Fruit fly (Drosophila melanogaster) whole organism, embryonic: ENCODE measurements around the gene Ire1.

Source experiments
- C15 ChIP-seq: fragments of 200-800 bp; sonication (Bioruptor generic); IDR thresholded peaks from 3 replicates; pipeline ENCODE4 v1.3.6; 2022; ENCODE audit warnings: missing biosample characterization, missing genetic modification characterization
- CG11398 ChIP-seq: fragments of 200-800 bp; sonication (Bioruptor generic); optimal IDR thresholded peaks from 2 replicates; lab custom pipeline; 2016; ENCODE audit warnings: missing biosample characterization, missing genetic modification characterization
- CG12769 ChIP-seq: fragments of 200-800 bp; sonication (Bioruptor generic); optimal IDR thresholded peaks from 2 replicates; lab custom pipeline; 2019; ENCODE audit warnings: missing biosample characterization, mild to moderate bottlenecking, missing genetic modification characterization, moderate library complexity
- CG15601 ChIP-seq: fragments of 200-800 bp; sonication (Bioruptor generic); optimal IDR thresholded peaks from 3 replicates; lab custom pipeline; 2019; ENCODE audit warnings: missing biosample characterization, mild to moderate bottlenecking, missing genetic modification characterization, moderate library complexity
- CG1602 ChIP-seq: fragments of 200-800 bp; sonication (Bioruptor generic); optimal IDR thresholded peaks from 3 replicates; lab custom pipeline; 2016; ENCODE audit warnings: missing biosample characterization, missing genetic modification characterization
- CG1603 ChIP-seq: fragments of 200-800 bp; sonication (Bioruptor generic); optimal IDR thresholded peaks from 2 replicates; lab custom pipeline; 2019; ENCODE audit warnings: missing biosample characterization, mild to moderate bottlenecking, missing genetic modification characterization, moderate library complexity
- CG17328 ChIP-seq: fragments of 200-800 bp; sonication (Bioruptor generic); IDR thresholded peaks from 2 replicates; pipeline ENCODE4 v1.3.6; 2022; ENCODE audit warnings: missing biosample characterization, missing genetic modification characterization
- CG17361 ChIP-seq: fragments of 200-800 bp; sonication (Bioruptor generic); IDR thresholded peaks from 3 replicates; pipeline ENCODE4 v1.3.6; 2022; ENCODE audit warnings: missing biosample characterization, missing genetic modification characterization
- CG2199 ChIP-seq: fragments of 200-800 bp; sonication (Bioruptor generic); IDR thresholded peaks from 3 replicates; pipeline ENCODE4 v1.3.6; 2022; ENCODE audit warnings: missing biosample characterization, missing genetic modification characterization
- CG30431 ChIP-seq: fragments of 200-800 bp; sonication (Bioruptor generic); optimal IDR thresholded peaks from 2 replicates; lab custom pipeline; 2017; ENCODE audit warnings: missing biosample characterization, missing genetic modification characterization
- CG31224 ChIP-seq: fragments of 200-800 bp; sonication (Bioruptor generic); IDR thresholded peaks from 2 replicates; pipeline ENCODE4 v1.3.6; 2022; ENCODE audit warnings: missing biosample characterization, missing genetic modification characterization
- CG32767 ChIP-seq: fragments of 200-800 bp; sonication (Bioruptor generic); IDR thresholded peaks from 2 replicates; pipeline ENCODE4 v1.3.6; 2022; ENCODE audit warnings: missing biosample characterization, missing genetic modification characterization
- CG34224 ChIP-seq: fragments of 200-800 bp; sonication (Bioruptor generic); IDR thresholded peaks from 3 replicates; pipeline ENCODE4 v1.3.6; 2022; ENCODE audit warnings: missing biosample characterization, missing genetic modification characterization; ENCODE audit not compliant: partially characterized antibody
- CG5180 ChIP-seq: fragments of 200-800 bp; sonication (Bioruptor generic); optimal IDR thresholded peaks from 3 replicates; lab custom pipeline; 2017; ENCODE audit warnings: missing biosample characterization, missing genetic modification characterization, mild to moderate bottlenecking, moderate library complexity, missing genetic modification reagents
- CG5953 ChIP-seq: fragments of 200-800 bp; sonication (Bioruptor generic); IDR thresholded peaks from 2 replicates; pipeline ENCODE4 v1.3.6; 2022; ENCODE audit warnings: missing biosample characterization, missing genetic modification characterization
- CG6272 ChIP-seq: fragments of 200-800 bp; sonication (Bioruptor generic); IDR thresholded peaks from 2 replicates; pipeline ENCODE4 v1.3.6; 2022; ENCODE audit warnings: missing biosample characterization, missing genetic modification characterization
- CG6683 ChIP-seq: fragments of 200-800 bp; sonication (Bioruptor generic); optimal IDR thresholded peaks from 2 replicates; lab custom pipeline; 2017; ENCODE audit warnings: missing biosample characterization, mild to moderate bottlenecking, missing genetic modification characterization, missing genetic modification reagents
- CG7271 ChIP-seq: fragments of 200-800 bp; sonication (Bioruptor generic); optimal IDR thresholded peaks from 2 replicates; lab custom pipeline; 2018; ENCODE audit warnings: missing biosample characterization, mild to moderate bottlenecking, missing genetic modification characterization, moderate library complexity
- CG7928 ChIP-seq: fragments of 200-800 bp; sonication (Bioruptor generic); optimal IDR thresholded peaks from 2 replicates; lab custom pipeline; 2017; ENCODE audit warnings: missing biosample characterization, mild to moderate bottlenecking, missing genetic modification characterization
- CG9797 ChIP-seq: fragments of 200-800 bp; sonication (Bioruptor generic); optimal IDR thresholded peaks from 3 replicates; lab custom pipeline; 2018; ENCODE audit warnings: missing biosample characterization, mild to moderate bottlenecking, missing genetic modification characterization
- CG9817 ChIP-seq: fragments of 200-800 bp; sonication (Bioruptor generic); optimal IDR thresholded peaks from 2 replicates; lab custom pipeline; 2018; ENCODE audit warnings: missing biosample characterization, mild to moderate bottlenecking, missing genetic modification characterization, moderate library complexity
- HHEX ChIP-seq: fragments of 200-800 bp; sonication (Bioruptor generic); optimal IDR thresholded peaks from 3 replicates; lab custom pipeline; 2017; ENCODE audit warnings: missing biosample characterization, mild to moderate bottlenecking, missing genetic modification characterization, missing genetic modification reagents
- Hsf ChIP-seq: fragments of 200-800 bp; sonication (Bioruptor generic); optimal IDR thresholded peaks from 3 replicates; lab custom pipeline; 2016; ENCODE audit warnings: missing biosample characterization, missing genetic modification characterization
- Neu2 ChIP-seq: fragments of 200-800 bp; sonication (Bioruptor generic); optimal IDR thresholded peaks from 3 replicates; lab custom pipeline; 2016; ENCODE audit warnings: missing biosample characterization, missing genetic modification characterization, borderline replicate concordance
- Nf-YC ChIP-seq: fragments of 200-800 bp; optimal IDR thresholded peaks from 3 replicates; lab custom pipeline; 2019; ENCODE audit warnings: missing biosample characterization, mild to moderate bottlenecking, missing genetic modification characterization, moderate library complexity
- Oli ChIP-seq: fragments of 200-800 bp; sonication (Bioruptor generic); optimal IDR thresholded peaks from 2 replicates; lab custom pipeline; 2018; ENCODE audit warnings: missing biosample characterization, mild to moderate bottlenecking, missing genetic modification characterization, moderate library complexity
- Ravus ChIP-seq: fragments of 200-800 bp; sonication (Bioruptor generic); IDR thresholded peaks from 2 replicates; pipeline ENCODE4 v1.3.6; 2022; ENCODE audit warnings: missing biosample characterization, missing genetic modification characterization
- ac ChIP-seq: fragments of 200-800 bp; sonication (Bioruptor generic); optimal IDR thresholded peaks from 3 replicates; lab custom pipeline; 2017; ENCODE audit warnings: missing biosample characterization, mild to moderate bottlenecking, missing genetic modification characterization
- ato ChIP-seq: fragments of 200-800 bp; sonication (Bioruptor generic); IDR thresholded peaks from 2 replicates; pipeline ENCODE4 v1.3.6; 2022; ENCODE audit warnings: missing biosample characterization, missing genetic modification characterization; ENCODE audit not compliant: partially characterized antibody
- bab2 ChIP-seq: fragments of 200-800 bp; sonication (Bioruptor generic); optimal IDR thresholded peaks from 2 replicates; lab custom pipeline; 2016; ENCODE audit warnings: missing biosample characterization, missing genetic modification characterization
- cad ChIP-seq: fragments of >200 bp; optimal IDR thresholded peaks from 2 replicates; lab custom pipeline; 2017; ENCODE audit warnings: missing biosample characterization, missing genetic modification characterization
- cas ChIP-seq: fragments of 200-800 bp; sonication (Bioruptor generic); IDR thresholded peaks from 2 replicates; pipeline ENCODE4 v1.3.6; 2022; ENCODE audit warnings: missing biosample characterization, missing genetic modification characterization
- caup ChIP-seq: fragments of 200-800 bp; sonication (Bioruptor generic); optimal IDR thresholded peaks from 3 replicates; lab custom pipeline; 2017; ENCODE audit warnings: missing biosample characterization, mild to moderate bottlenecking, missing genetic modification characterization, moderate library complexity; ENCODE audit not compliant: severe bottlenecking
- chm ChIP-seq: fragments of 200-800 bp; sonication (Bioruptor generic); IDR thresholded peaks from 2 replicates; pipeline ENCODE4 v1.3.6; 2022; ENCODE audit warnings: missing biosample characterization, missing genetic modification characterization
- crol ChIP-seq: fragments of 200-800 bp; sonication (Bioruptor generic); IDR thresholded peaks from 2 replicates; pipeline ENCODE4 v1.3.6; 2022; ENCODE audit warnings: missing biosample characterization, missing genetic modification characterization
- en ChIP-seq: fragments of 200-800 bp; sonication (Bioruptor generic); optimal IDR thresholded peaks from 2 replicates; lab custom pipeline; 2016; ENCODE audit warnings: missing biosample characterization, missing genetic modification characterization
- gfzf ChIP-seq: fragments of 200-800 bp; sonication (Bioruptor generic); optimal IDR thresholded peaks from 2 replicates; lab custom pipeline; 2016; ENCODE audit warnings: missing biosample characterization, mild to moderate bottlenecking, missing genetic modification characterization, moderate library complexity
- hbn ChIP-seq: fragments of 200-800 bp; sonication (Bioruptor generic); IDR thresholded peaks from 2 replicates; pipeline ENCODE4 v1.3.6; 2022; ENCODE audit warnings: missing biosample characterization, missing genetic modification characterization; ENCODE audit not compliant: partially characterized antibody
- insv ChIP-seq, 2 experiments: fragments of 200-800 bp; sonication (Bioruptor generic); optimal IDR thresholded peaks; 3 replicates each; lab custom pipeline; 2016 to 2018; ENCODE audit warnings: missing biosample characterization in 2 of 2, missing genetic modification characterization in 2 of 2
- jigr1 ChIP-seq: fragments of 200-800 bp; sonication (Bioruptor generic); IDR thresholded peaks from 3 replicates; pipeline ENCODE4 v1.3.6; 2022; ENCODE audit warnings: missing biosample characterization, missing genetic modification characterization
- lov ChIP-seq, 2 experiments: fragments of 200-800 bp in 1 of 2; fragments of >200 bp in 1 of 2; sonication (Bioruptor generic) in 1 of 2; IDR thresholded peaks in 1 of 2; optimal IDR thresholded peaks in 1 of 2; 2 replicates in 1 of 2; 3 replicates in 1 of 2; pipeline versions ENCODE4 v1.3.6 to Lab custom; 2017 to 2022; ENCODE audit warnings: missing biosample characterization in 1 of 2, missing genetic modification characterization in 1 of 2
- nerfin-2 ChIP-seq: fragments of 200-800 bp; sonication (Bioruptor generic); IDR thresholded peaks from 2 replicates; pipeline ENCODE4 v1.3.6; 2022; ENCODE audit warnings: missing biosample characterization, missing genetic modification characterization; ENCODE audit not compliant: partially characterized antibody
- sens ChIP-seq: fragments of 200-800 bp; sonication (Bioruptor generic); peaks from one replicate; lab custom pipeline; 2016; ENCODE audit warnings: missing biosample characterization, missing genetic modification characterization
- sim ChIP-seq: fragments of 200-800 bp; sonication (Bioruptor generic); IDR thresholded peaks from 2 replicates; pipeline ENCODE4 v1.3.6; 2022; ENCODE audit warnings: missing biosample characterization, missing genetic modification characterization
- slou ChIP-seq: fragments of 200-800 bp; sonication (Bioruptor generic); optimal IDR thresholded peaks from 3 replicates; lab custom pipeline; 2016; ENCODE audit warnings: missing biosample characterization, missing genetic modification characterization
- sr ChIP-seq: fragments of 200-800 bp; sonication (Bioruptor generic); IDR thresholded peaks from 3 replicates; pipeline ENCODE4 v1.3.6; 2022; ENCODE audit warnings: missing biosample characterization, missing genetic modification characterization
- twi ChIP-seq: fragments of 200-800 bp; optimal IDR thresholded peaks from 2 replicates; lab custom pipeline; 2019; ENCODE audit warnings: missing biosample characterization, mild to moderate bottlenecking, missing genetic modification characterization, moderate library complexity
- z ChIP-seq: fragments of 200-800 bp; sonication (Bioruptor generic); IDR thresholded peaks from 3 replicates; pipeline ENCODE4 v1.3.6; 2022; ENCODE audit warnings: missing biosample characterization, missing genetic modification characterization

Ire1 gene

dm6 chr3R:19858944-19859343, 2.1 kb downstream of the Ire1 start (continued):
- TF ChIP-seq CG1602 (GFP tag; lab: Kevin White, UChicago) (no peak), sens (GFP tag; lab: Kevin White, UChicago) (peak; percentile 26), twi (tag; lab: Kevin White, UChicago) (peak; percentile 99), gfzf (GFP tag; lab: Kevin White, UChicago) (no peak), CG2199 (GFP tag; lab: Robert Waterston, UW) (0 out of 3 replicates have a peak, but pooled peaks have one; percentile 46), CG34224 (GFP tag; lab: Robert Waterston, UW) (no peak), sr (0 out of 3 replicates have a peak, but pooled peaks have one; percentile 34), CG17328 (GFP tag; lab: Robert Waterston, UW) (no peak)

dm6 chr3R:19858017-19858659, 3.0 kb downstream of the Ire1 start:
- TF ChIP-seq CG15601 (tag; lab: Kevin White, UChicago) (no peak), CG32767 (no peak), Nf-YC (tag; lab: Kevin White, UChicago) (no peak), CG5953 (GFP tag; lab: Robert Waterston, UW) (0 out of 2 replicates have a peak, but pooled peaks have one; percentile 6), ato (no peak), CG11398 (no peak), ac (GFP tag; lab: Kevin White, UChicago) (no peak), Neu2 (GFP tag; lab: Kevin White, UChicago) (no peak), nerfin-2 (no peak), jigr1 (GFP tag; lab: Robert Waterston, UW) (no peak), z (GFP tag; lab: Robert Waterston, UW) (no peak), crol (GFP tag; lab: Robert Waterston, UW) (no peak), CG17361 (GFP tag; lab: Robert Waterston, UW) (no peak), Oli (tag; lab: Kevin White, UChicago) (no peak), CG30431 (GFP tag; lab: Kevin White, UChicago) (no peak), cad (GFP tag; lab: Kevin White, UChicago) (no peak), CG5180 (peak; percentile 31), CG31224 (GFP tag; lab: Robert Waterston, UW) (no peak), CG7271 (tag; lab: Kevin White, UChicago) (no peak), CG12769 (tag; lab: Kevin White, UChicago) (no peak), insv (GFP tag; optimal IDR thresholded peaks at IDR 0.05; lab: Kevin White, UChicago) (no peak), CG6683 (GFP tag; lab: Kevin White, UChicago) (no peak), cas (no peak), en (no peak), Ravus (no peak), hbn (GFP tag; lab: Robert Waterston, UW) (no peak), slou (GFP tag; lab: Kevin White, UChicago) (peak; percentile 4), caup (peak; percentile 71), CG9797 (GFP tag; lab: Kevin White, UChicago) (no peak), sim (GFP tag; lab: Robert Waterston, UW) (no peak), CG1603 (tag; lab: Kevin White, UChicago) (no peak), chm (GFP tag; lab: Robert Waterston, UW) (peak; percentile 61), Hsf (GFP tag; lab: Kevin White, UChicago) (no peak), lov (optimal IDR thresholded peaks at IDR 0.05; lab: Kevin White, UChicago) (no peak), lov (GFP tag; IDR thresholded peaks at IDR 0.05; lab: Robert Waterston, UW) (0 out of 3 replicates have a peak, but pooled peaks have one; percentile 11), bab2 (no peak), CG7928 (no peak), CG6272 (GFP tag; lab: Robert Waterston, UW) (no peak), CG9817 (tag; lab: Kevin White, UChicago) (no peak), HHEX (no peak), twi (tag; lab: Kevin White, UChicago) (no peak), C15 (GFP tag; lab: Robert Waterston, UW) (no peak)
